Worm (Caenorhabditis elegans) whole organism, L4/young adult: ENCODE data around the gene aagr-2.

Experiments
- dao-5 ChIP-seq: sonication (generic microtip); optimal IDR thresholded peaks from 2 replicates; lab custom pipeline; 2016; ENCODE audit warnings: missing genotype, missing genetic modification characterization, moderate library complexity, missing compliant biosample characterization
- him-1 ChIP-seq: sonication (generic microtip); optimal IDR thresholded peaks from 2 replicates; lab custom pipeline; 2016; ENCODE audit warnings: missing genotype, missing genetic modification reagents, missing genetic modification characterization, missing compliant biosample characterization

- TF ChIP-seq him-1 (tag; lab: Kevin White, UChicago) (no peak), dao-5 (tag; lab: Kevin White, UChicago) (no peak)
These were observed 19.7 kb downstream of the aagr-2 start for ce11 chrII:4905331-4905730.
